Worm (Caenorhabditis elegans) whole organism, mixed stage, embryonic: ENCODE measurements around the gene gcy-22.

Source experiments
- bed-3 ChIP-seq: fragments of 200-800 bp; sonication (Bioruptor generic); optimal IDR thresholded peaks from 3 replicates; lab custom pipeline; 2018; ENCODE audit warnings: mild to moderate bottlenecking, missing genetic modification characterization, moderate library complexity, missing compliant biosample characterization
- blmp-1 ChIP-seq: fragments of 150-350 bp; optimal IDR thresholded peaks from 2 replicates; lab custom pipeline; 2014; ENCODE audit warnings: missing biosample characterization, missing genetic modification characterization
- ceh-43 ChIP-seq: fragments of 200-800 bp; sonication (Bioruptor generic); optimal IDR thresholded peaks from 2 replicates; lab custom pipeline; 2018; ENCODE audit warnings: mild to moderate bottlenecking, missing genetic modification characterization, moderate library complexity, missing compliant biosample characterization
- ceh-83 ChIP-seq: fragments of 200-800 bp; sonication (Bioruptor generic); optimal IDR thresholded peaks from 2 replicates; lab custom pipeline; 2018; ENCODE audit warnings: mild to moderate bottlenecking, missing genetic modification characterization, missing compliant biosample characterization
- ces-1 ChIP-seq: fragments of 150-350 bp; optimal IDR thresholded peaks from 2 replicates; lab custom pipeline; 2014; ENCODE audit warnings: missing biosample characterization, missing genetic modification reagents, missing genetic modification characterization
- cnd-1 ChIP-seq: fragments of 200-800 bp; sonication (Bioruptor generic); optimal IDR thresholded peaks from 2 replicates; lab custom pipeline; 2018; ENCODE audit warnings: mild to moderate bottlenecking, missing genetic modification characterization, missing compliant biosample characterization
- drap-1 ChIP-seq: fragments of 200-800 bp; sonication (Bioruptor generic); optimal IDR thresholded peaks from 3 replicates; lab custom pipeline; 2018; ENCODE audit warnings: mild to moderate bottlenecking, missing genetic modification characterization, missing compliant biosample characterization
- elt-1 ChIP-seq: sonication (generic microtip); optimal IDR thresholded peaks from 2 replicates; lab custom pipeline; 2017; ENCODE audit warnings: missing genetic modification characterization, mild to moderate bottlenecking, missing compliant biosample characterization, antibody characterized with exemption, moderate library complexity, borderline replicate concordance; ENCODE audit not compliant: insufficient read depth
- elt-3 ChIP-seq: fragments of 150-350 bp; optimal IDR thresholded peaks from 2 replicates; lab custom pipeline; 2014; ENCODE audit warnings: missing biosample characterization, missing genetic modification characterization
- flh-1 ChIP-seq: fragments of 200-800 bp; sonication (Bioruptor generic); optimal IDR thresholded peaks from 2 replicates; lab custom pipeline; 2018; ENCODE audit warnings: mild to moderate bottlenecking, missing genetic modification characterization, moderate library complexity, missing compliant biosample characterization
- ham-2 ChIP-seq: fragments of 200-800 bp; sonication (Bioruptor generic); optimal IDR thresholded peaks from 2 replicates; lab custom pipeline; 2018; ENCODE audit warnings: mild to moderate bottlenecking, missing genetic modification characterization, missing compliant biosample characterization
- hlh-1 ChIP-seq: fragments of 150-350 bp; optimal IDR thresholded peaks from 2 replicates; lab custom pipeline; 2014; ENCODE audit warnings: missing biosample characterization, missing genetic modification reagents, missing genetic modification characterization
- lin-13 ChIP-seq: fragments of 150-350 bp; optimal IDR thresholded peaks from 2 replicates; lab custom pipeline; 2014; ENCODE audit warnings: missing biosample characterization, missing genetic modification characterization
- lin-32 ChIP-seq: fragments of 200-800 bp; sonication (Bioruptor generic); optimal IDR thresholded peaks from 2 replicates; lab custom pipeline; 2018; ENCODE audit warnings: mild to moderate bottlenecking, missing genetic modification characterization, missing compliant biosample characterization
- lsy-2 ChIP-seq: fragments of 150-350 bp; optimal IDR thresholded peaks from 2 replicates; lab custom pipeline; 2014; ENCODE audit warnings: missing biosample characterization, missing genetic modification characterization
- mab-5 ChIP-seq: fragments of 150-350 bp; optimal IDR thresholded peaks from 2 replicates; lab custom pipeline; 2014; ENCODE audit warnings: missing biosample characterization, missing genetic modification characterization
- mep-1 ChIP-seq: fragments of 150-350 bp; optimal IDR thresholded peaks from 2 replicates; lab custom pipeline; 2017; ENCODE audit warnings: missing biosample characterization, missing genetic modification reagents, missing genetic modification characterization, inconsistent platforms
- mls-2 ChIP-seq: sonication (generic microtip); optimal IDR thresholded peaks from 2 replicates; lab custom pipeline; 2016; ENCODE audit warnings: mild to moderate bottlenecking, missing genetic modification characterization, moderate library complexity, missing compliant biosample characterization
- nhr-2 ChIP-seq: fragments of 150-350 bp; optimal IDR thresholded peaks from 2 replicates; lab custom pipeline; 2014; ENCODE audit warnings: missing biosample characterization, missing genetic modification characterization
- nhr-237 ChIP-seq: fragments of 150-350 bp; optimal IDR thresholded peaks from 2 replicates; lab custom pipeline; 2014; ENCODE audit warnings: missing biosample characterization, missing genetic modification characterization
- nhr-28 ChIP-seq: fragments of 150-350 bp; optimal IDR thresholded peaks from 2 replicates; lab custom pipeline; 2014; ENCODE audit warnings: missing biosample characterization, missing genetic modification characterization
- nhr-76 ChIP-seq: sonication (generic microtip); optimal IDR thresholded peaks from 2 replicates; lab custom pipeline; 2017; ENCODE audit warnings: missing biosample characterization, missing genetic modification characterization
- pha-4 ChIP-seq: fragments of 150-350 bp; optimal IDR thresholded peaks from 2 replicates; lab custom pipeline; 2018; ENCODE audit warnings: missing biosample characterization, missing genetic modification reagents, missing genetic modification characterization
- sem-2 ChIP-seq: fragments of 200-800 bp; sonication (Bioruptor generic); optimal IDR thresholded peaks from 2 replicates; lab custom pipeline; 2018; ENCODE audit warnings: mild to moderate bottlenecking, missing genetic modification characterization, missing compliant biosample characterization
- snpc-4 ChIP-seq: fragments of 150-350 bp; optimal IDR thresholded peaks from 2 replicates; lab custom pipeline; 2014; ENCODE audit warnings: missing biosample characterization, missing genetic modification characterization
- sptf-1 ChIP-seq: sonication (generic microtip); optimal IDR thresholded peaks from 2 replicates; lab custom pipeline; 2017; ENCODE audit warnings: mild to moderate bottlenecking, missing genetic modification characterization, moderate library complexity, missing compliant biosample characterization
- tbx-8 ChIP-seq: fragments of 200-800 bp; sonication (Bioruptor generic); optimal IDR thresholded peaks from 2 replicates; lab custom pipeline; 2018; ENCODE audit warnings: mild to moderate bottlenecking, missing genetic modification characterization, moderate library complexity, missing compliant biosample characterization
- unc-120 ChIP-seq: sonication (generic microtip); optimal IDR thresholded peaks from 2 replicates; lab custom pipeline; 2017; ENCODE audit warnings: missing genetic modification characterization, missing compliant biosample characterization; ENCODE audit not compliant: poor library complexity, severe bottlenecking
- unc-39 ChIP-seq: fragments of 150-350 bp; optimal IDR thresholded peaks from 2 replicates; lab custom pipeline; 2014; ENCODE audit warnings: missing biosample characterization, missing genetic modification characterization
- unc-62 ChIP-seq: fragments of 150-350 bp; optimal IDR thresholded peaks from 2 replicates; lab custom pipeline; 2014; ENCODE audit warnings: missing biosample characterization, missing genetic modification reagents, missing genetic modification characterization
- zip-8 ChIP-seq: fragments of 150-350 bp; optimal IDR thresholded peaks from 2 replicates; lab custom pipeline; 2014; ENCODE audit warnings: missing biosample characterization, missing genetic modification characterization
- ztf-11 ChIP-seq: fragments of 150-350 bp; optimal IDR thresholded peaks from 2 replicates; lab custom pipeline; 2014; ENCODE audit warnings: missing biosample characterization, missing genetic modification characterization

The gcy-22 gene

DNA sequence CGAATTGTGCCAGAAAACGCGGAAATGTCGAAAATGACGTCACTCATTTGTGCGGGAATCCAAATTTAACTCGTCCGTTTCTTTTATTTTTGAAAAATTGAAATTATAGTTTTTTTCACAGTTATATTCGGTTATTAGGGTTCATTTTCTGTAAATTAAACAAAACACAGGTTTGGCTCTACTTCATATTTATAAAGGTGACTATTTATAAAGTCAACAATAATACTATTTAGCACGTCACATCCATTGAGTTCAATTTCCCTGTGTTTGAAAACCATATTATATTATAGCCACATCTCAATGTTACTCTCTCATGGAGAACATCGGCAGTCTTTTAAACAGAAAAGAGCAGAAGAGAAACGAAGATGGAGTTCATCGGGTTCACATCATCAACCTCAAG is 37.8 kb upstream of the gcy-22 start, which contains the start of gene twk-35:
Gene twk-35, plus strand, starts transcription at position 301 of the 400 bp plus-strand sequence.
- TF ChIP-seq flh-1 (no peak), mls-2 (no peak), lin-13 (tag; lab: Kevin White, UChicago) (no peak), elt-3 (no peak), snpc-4 (tag; lab: Kevin White, UChicago) (no peak), pha-4 (no peak), nhr-28 (tag; lab: Kevin White, UChicago) (no peak), ceh-83 (GFP tag; lab: Kevin White, UChicago) (no peak), mep-1 (tag; lab: Kevin White, UChicago) (no peak), zip-8 (no peak), nhr-2 (no peak), hlh-1 (tag; lab: Kevin White, UChicago) (no peak), nhr-237 (tag; lab: Kevin White, UChicago) (no peak), sptf-1 (no peak), ztf-11 (tag; lab: Kevin White, UChicago) (no peak), drap-1 (no peak), lsy-2 (tag; lab: Kevin White, UChicago) (no peak), unc-39 (no peak), ces-1 (GFP tag; lab: Kevin White, UChicago) (no peak)

DNA sequence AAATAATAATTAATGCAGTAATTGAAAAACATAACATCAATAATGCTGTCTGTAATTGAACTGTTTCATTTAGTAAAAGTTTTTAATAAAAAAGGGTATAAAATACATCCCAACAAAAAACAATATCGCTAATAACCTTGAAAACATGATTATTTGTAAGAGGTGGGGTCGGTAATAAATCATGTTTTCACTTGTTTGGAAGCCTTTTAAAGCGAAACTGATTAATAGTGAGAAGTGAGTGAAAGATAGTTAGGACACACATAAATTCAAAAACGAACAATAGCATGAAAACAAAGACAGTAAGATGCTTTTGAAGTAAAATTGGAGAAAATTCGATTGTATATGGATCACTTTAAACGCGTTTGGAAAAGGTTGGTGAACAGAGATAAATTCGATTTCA is 36.2 kb upstream of the gcy-22 start, which contains the start of gene try-4:
Gene try-4, minus strand, starts transcription at position 74 of the 400 bp plus-strand sequence.
- TF ChIP-seq mab-5: no peak
- no peak for TF ChIP-seq ceh-83 (GFP tag; lab: Kevin White, UChicago)
- no peak for TF ChIP-seq unc-62 (GFP tag; lab: Kevin White, UChicago)
- no peak for TF ChIP-seq mep-1 (tag; lab: Kevin White, UChicago)
- no peak for TF ChIP-seq sem-2 (GFP tag; lab: Kevin White, UChicago)
- no peak for TF ChIP-seq lin-13 (tag; lab: Kevin White, UChicago)
- TF ChIP-seq blmp-1 (tag; lab: Kevin White, UChicago): no peak
- no peak for TF ChIP-seq unc-39
- no peak for TF ChIP-seq lsy-2 (tag; lab: Kevin White, UChicago)
- no peak for TF ChIP-seq pha-4
- TF ChIP-seq ceh-43: no peak
- no peak for TF ChIP-seq ces-1 (GFP tag; lab: Kevin White, UChicago)
- TF ChIP-seq flh-1: no peak

DNA sequence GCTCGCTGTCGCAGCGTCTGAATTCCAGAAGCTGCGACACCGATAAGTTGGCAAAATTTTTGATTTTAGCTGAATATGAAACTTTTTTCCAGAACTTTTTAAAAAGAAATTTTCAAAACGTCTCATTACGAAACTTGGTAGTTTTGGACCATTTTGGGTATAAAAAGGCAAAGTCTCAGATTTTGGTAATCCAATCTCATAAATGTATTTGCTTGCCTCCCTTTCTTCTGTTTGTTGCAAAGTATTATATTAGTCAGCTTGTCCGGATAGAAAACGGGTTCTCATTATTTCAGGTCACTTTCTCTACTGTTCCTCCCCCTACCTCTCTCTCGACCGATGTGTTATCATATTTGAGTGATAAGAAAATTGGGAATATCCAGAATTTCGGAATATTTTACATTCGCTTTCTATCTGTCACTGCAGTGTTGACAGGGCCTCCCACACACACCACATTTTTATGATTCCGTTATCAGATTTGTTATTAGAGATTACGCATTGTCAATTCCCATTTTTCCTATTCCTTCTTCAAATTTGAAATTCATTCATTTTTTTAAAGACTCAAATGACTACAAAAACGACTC is 28.8 kb upstream of the gcy-22 start, which contains the start of gene F31D4.5:
Gene F31D4.5, plus strand, starts transcription at position 491 of the 581 bp plus-strand sequence.
- TF ChIP-seq ces-1 (GFP tag; lab: Kevin White, UChicago) (peak; percentile 64), lsy-2 (tag; lab: Kevin White, UChicago) (no peak), elt-3 (peak; percentile 90)

DNA sequence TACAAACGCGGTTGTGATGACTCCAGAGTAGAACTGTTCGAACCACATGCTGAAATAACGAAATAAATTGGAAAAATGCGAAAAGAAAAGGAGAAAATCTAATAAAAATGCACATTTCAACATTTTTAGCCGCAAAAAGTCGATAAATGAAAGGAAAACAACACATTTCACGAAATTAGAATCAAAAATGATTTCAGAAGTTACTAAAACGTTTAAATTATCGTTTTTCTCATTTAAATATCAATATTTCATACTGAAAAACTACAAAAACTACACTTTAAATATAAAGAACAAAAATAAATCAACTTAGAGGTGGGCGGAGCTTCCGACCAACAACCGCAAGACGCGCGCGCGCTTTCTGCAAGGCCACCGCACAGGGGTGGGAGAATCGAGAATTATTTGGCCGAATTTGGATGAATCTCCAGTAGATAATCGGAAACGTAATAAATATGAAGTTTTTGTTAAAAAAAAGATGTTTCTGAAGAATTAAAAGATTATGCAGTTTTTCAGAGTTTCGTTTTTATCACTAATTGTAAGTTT is 27.1 kb upstream of the gcy-22 start, which contains the start of gene ndua-1:
Gene ndua-1, minus strand, starts transcription at position 51 of the 540 bp plus-strand sequence.
- no peak for TF ChIP-seq mab-5
- TF ChIP-seq elt-1 (tag; lab: Kevin White, UChicago): no peak
- no peak for TF ChIP-seq mls-2
- TF ChIP-seq snpc-4 (tag; lab: Kevin White, UChicago): no peak
- no peak for TF ChIP-seq hlh-1 (tag; lab: Kevin White, UChicago)
- no peak for TF ChIP-seq flh-1
- peak; percentile 60 for TF ChIP-seq mep-1 (tag; lab: Kevin White, UChicago)
- TF ChIP-seq lsy-2 (tag; lab: Kevin White, UChicago): peak; percentile 54
- TF ChIP-seq ceh-43: no peak
- TF ChIP-seq lin-32 (GFP tag; lab: Kevin White, UChicago): no peak
- TF ChIP-seq bed-3 (GFP tag; lab: Kevin White, UChicago): no peak
- peak; percentile 25 for TF ChIP-seq pha-4
- TF ChIP-seq blmp-1 (tag; lab: Kevin White, UChicago): no peak
- no peak for TF ChIP-seq nhr-237 (tag; lab: Kevin White, UChicago)
- no peak for TF ChIP-seq nhr-28 (tag; lab: Kevin White, UChicago)
- TF ChIP-seq sem-2 (GFP tag; lab: Kevin White, UChicago): no peak
- TF ChIP-seq elt-3: no peak
- no peak for TF ChIP-seq zip-8
- TF ChIP-seq nhr-76: no peak
- no peak for TF ChIP-seq cnd-1 (tag; lab: Kevin White, UChicago)
- no peak for TF ChIP-seq tbx-8 (GFP tag; lab: Kevin White, UChicago)
- peak; percentile 47 for TF ChIP-seq sptf-1
- no peak for TF ChIP-seq drap-1
- peak; percentile 7 for TF ChIP-seq nhr-2
- peak; percentile 84 for TF ChIP-seq ces-1 (GFP tag; lab: Kevin White, UChicago)
- TF ChIP-seq ham-2 (GFP tag; lab: Kevin White, UChicago): no peak
- TF ChIP-seq ztf-11 (tag; lab: Kevin White, UChicago): no peak
- peak; percentile 72 for TF ChIP-seq unc-120 (tag; lab: Kevin White, UChicago)
- no peak for TF ChIP-seq lin-13 (tag; lab: Kevin White, UChicago)
